Worm (Caenorhabditis elegans) whole organism, L2 larva: ENCODE data around the gene Y38E10A.2.

Experiments
- lin-13 ChIP-seq: fragments of 150-350 bp; optimal IDR thresholded peaks from 2 replicates; lab custom pipeline; 2014; ENCODE audit warnings: missing biosample characterization, missing genetic modification reagents, missing genetic modification characterization
- lsy-2 ChIP-seq, 2 experiments: fragments of 150-350 bp in 1 of 2; sonication (generic microtip) in 1 of 2; optimal IDR thresholded peaks; 2 replicates each; lab custom pipeline; 2014 to 2017; ENCODE audit warnings: missing biosample characterization in 2 of 2, missing genetic modification characterization in 2 of 2
- nhr-237 ChIP-seq: fragments of 150-350 bp; optimal IDR thresholded peaks from 2 replicates; lab custom pipeline; 2014; ENCODE audit warnings: missing biosample characterization, missing genetic modification characterization
- sem-4 ChIP-seq: fragments of 150-350 bp; optimal IDR thresholded peaks from 2 replicates; lab custom pipeline; 2014; ENCODE audit warnings: missing biosample characterization, missing genetic modification reagents, missing genetic modification characterization
- snpc-4 ChIP-seq: fragments of 150-350 bp; optimal IDR thresholded peaks from 2 replicates; lab custom pipeline; 2014; ENCODE audit warnings: missing biosample characterization, missing genetic modification characterization

DNA sequence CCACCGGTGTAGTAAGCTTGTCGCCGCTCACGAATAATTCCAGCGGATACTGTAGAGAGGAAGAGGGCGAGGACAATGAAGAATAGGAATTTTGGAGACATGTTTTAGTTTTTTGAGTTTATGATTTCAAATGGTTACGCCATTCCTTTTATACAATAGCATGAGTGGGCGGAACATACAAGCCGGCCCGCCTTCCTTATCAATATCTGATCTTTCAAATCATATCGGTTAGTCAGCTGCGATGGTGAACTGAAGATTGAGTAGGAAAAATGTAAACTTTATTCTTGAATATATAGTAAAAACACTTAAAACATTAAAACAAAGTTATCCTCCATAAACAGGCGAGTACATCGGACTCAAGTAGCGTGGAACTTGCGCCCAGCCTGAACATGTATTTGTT lies 47.3 kb upstream of the Y38E10A.2 start, which contains the start of gene nspe-1:
- TF ChIP-seq snpc-4 = no peak
- TF ChIP-seq lin-13 (GFP tag; lab: Kevin White, UChicago) = no peak
- TF ChIP-seq lsy-2 (tag; optimal IDR thresholded peaks at IDR 0.05; lab: Kevin White, UChicago) = no peak
- TF ChIP-seq sem-4 (tag; lab: Kevin White, UChicago) = no peak
- TF ChIP-seq nhr-237 (tag; lab: Kevin White, UChicago) = no peak
